Worm (Caenorhabditis elegans): ENCODE results near the gene M01B2.12.

DNA sequence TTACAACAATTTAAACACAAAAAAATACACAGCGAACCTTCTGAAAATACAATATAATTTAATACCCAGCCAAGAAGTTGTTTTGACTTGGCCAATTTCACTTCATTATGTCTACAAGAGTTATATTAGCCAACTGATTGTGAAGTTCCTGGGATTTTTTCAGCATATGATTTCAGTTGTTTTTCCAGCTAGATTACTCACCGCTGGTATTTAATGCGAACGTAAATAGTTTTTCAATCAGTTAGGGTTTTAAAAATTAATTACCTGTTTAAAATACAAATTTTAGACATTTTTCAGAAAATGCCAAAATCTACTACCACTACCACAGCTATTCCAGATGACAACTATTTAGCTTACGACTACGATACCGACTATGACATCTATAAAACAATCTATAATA, 38.4 kb downstream of the M01B2.12 start, which contains the start of gene srw-14:
- TF ChIP-seq lin-15B (tag; optimal IDR thresholded peaks at IDR 0.05) (no peak), ama-1 (optimal IDR thresholded peaks at IDR 0.05) (no peak), elt-2 (tag; optimal IDR thresholded peaks at IDR 0.05) (no peak), ztf-4 (tag; optimal IDR thresholded peaks at IDR 0.05) (no peak), unc-86 (tag; optimal IDR thresholded peaks at IDR 0.05) (no peak), nhr-84 (tag; optimal IDR thresholded peaks at IDR 0.05) (no peak), C34B4.2 (tag; optimal IDR thresholded peaks at IDR 0.05) (no peak), aly-2 (tag; optimal IDR thresholded peaks at IDR 0.05) (no peak)
